Fruit fly (Drosophila melanogaster) whole organism: Measurements from ENCODE around the gene CG7368.

Experiments
- CG8478 ChIP-seq: fragments of >200 bp; optimal IDR thresholded peaks from 2 replicates; lab custom pipeline; 2018; ENCODE audit warnings: inconsistent platforms
- Dll ChIP-seq: fragments of >200 bp; optimal IDR thresholded peaks from 2 replicates; lab custom pipeline; 2017
- EcR ChIP-seq, 2 experiments: fragments of >200 bp; optimal IDR thresholded peaks; 2 replicates each; lab custom pipeline; 2017; ENCODE audit warnings: missing biosample characterization in 2 of 2, missing genetic modification characterization in 2 of 2, missing genetic modification reagents in 2 of 2
- pan ChIP-seq: fragments of >200 bp; optimal IDR thresholded peaks from 2 replicates; lab custom pipeline; 2017
- psq ChIP-seq: fragments of >200 bp; optimal IDR thresholded peaks from 2 replicates; lab custom pipeline; 2017
- usp ChIP-seq: fragments of >200 bp; optimal IDR thresholded peaks from 2 replicates; lab custom pipeline; 2017; ENCODE audit warnings: missing biosample characterization, missing genetic modification characterization, mixed read lengths

CG7368 gene

DNA sequence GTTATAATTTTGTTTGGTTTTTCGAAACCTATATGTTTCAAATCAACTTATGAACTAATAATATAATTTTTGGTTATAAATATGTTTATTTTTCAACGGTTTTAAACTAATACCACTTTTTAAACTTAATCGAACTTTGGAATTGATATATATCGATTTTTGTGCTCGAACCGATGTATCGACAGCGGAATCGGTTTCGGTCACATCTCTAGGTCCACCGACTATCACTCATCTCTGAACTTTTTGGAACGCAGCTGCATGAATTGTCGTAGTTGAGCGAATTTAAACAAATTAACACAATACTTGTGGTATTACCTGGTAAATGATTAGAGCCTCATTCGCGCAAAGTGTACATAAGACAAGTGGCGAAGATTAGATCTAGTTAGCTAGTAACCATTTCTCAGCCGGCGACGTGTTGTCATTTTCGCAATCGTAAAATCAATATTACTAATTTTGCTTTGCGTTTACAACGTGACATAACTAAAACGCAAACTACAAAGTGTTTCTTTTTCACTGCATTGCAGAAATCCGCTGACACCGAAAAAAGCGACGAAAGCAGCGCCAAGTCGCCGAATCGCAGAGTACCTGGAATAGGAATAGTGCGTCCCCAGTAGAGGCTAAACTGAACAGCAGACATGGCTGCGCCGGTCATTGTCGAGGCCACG lies 30.9 kb downstream of the CG7368 start, which contains the start of gene Apt1:
Apt1 (plus strand) TSS at position 219 of the 665 bp plus-strand sequence.
- no peak for TF ChIP-seq pan (lab: Kevin White, UChicago)
- TF ChIP-seq CG8478 (lab: Kevin White, UChicago) = no peak
- TF ChIP-seq EcR (GFP tag; optimal IDR thresholded peaks at IDR 0.05; lab: Kevin White, UChicago) = no peak
- no peak for TF ChIP-seq Dll (lab: Kevin White, UChicago)
- no peak for TF ChIP-seq psq
- TF ChIP-seq usp = no peak

DNA sequence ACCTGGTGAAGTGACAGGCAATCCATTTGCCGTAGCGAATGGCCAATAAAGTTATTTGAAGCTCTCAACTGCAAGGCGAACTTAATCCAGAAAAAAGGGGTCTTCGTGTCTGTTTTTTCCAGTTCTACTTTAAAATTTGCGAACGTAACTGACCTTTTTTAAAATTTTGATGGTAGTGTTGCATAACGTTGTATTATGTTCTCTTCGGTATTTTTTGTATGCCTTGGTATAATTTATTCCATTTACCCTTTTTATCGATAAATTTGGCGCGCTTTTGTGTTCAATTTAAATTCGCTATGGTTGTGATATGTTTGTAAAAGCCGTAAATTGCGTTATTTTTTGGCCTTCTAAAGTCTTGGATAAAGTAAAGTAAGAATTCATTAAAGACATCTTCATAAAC lies 33.7 kb downstream of the CG7368 start:
- TF ChIP-seq psq = no peak
- TF ChIP-seq usp = no peak

DNA sequence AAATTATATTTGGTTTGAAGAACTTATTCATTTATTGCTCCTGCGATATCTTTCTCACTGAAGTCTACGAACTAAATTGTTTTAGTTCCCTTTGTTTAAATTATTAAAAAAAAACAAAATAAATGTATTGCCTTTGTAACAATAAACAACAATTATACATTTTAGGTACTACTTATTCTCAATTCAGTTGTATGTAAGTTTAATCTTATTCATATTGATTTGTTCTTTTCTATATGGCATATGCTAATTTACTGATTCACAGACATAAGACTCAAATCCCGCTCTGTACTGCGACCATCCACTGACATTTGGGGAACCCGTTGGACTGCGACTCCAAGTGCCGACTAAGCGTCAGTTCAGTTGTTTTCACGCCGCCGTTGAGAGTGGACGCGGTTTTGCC lies 34.1 kb downstream of the CG7368 start, which contains the start of gene CG32091:
CG32091 (plus strand) TSS at position 301 of the 400 bp plus-strand sequence.
- TF ChIP-seq pan (lab: Kevin White, UChicago) (no peak), psq (no peak), CG8478 (lab: Kevin White, UChicago) (no peak), Dll (lab: Kevin White, UChicago) (no peak), usp (no peak), EcR (GFP tag; optimal IDR thresholded peaks at IDR 0.05; lab: Kevin White, UChicago) (no peak)

DNA sequence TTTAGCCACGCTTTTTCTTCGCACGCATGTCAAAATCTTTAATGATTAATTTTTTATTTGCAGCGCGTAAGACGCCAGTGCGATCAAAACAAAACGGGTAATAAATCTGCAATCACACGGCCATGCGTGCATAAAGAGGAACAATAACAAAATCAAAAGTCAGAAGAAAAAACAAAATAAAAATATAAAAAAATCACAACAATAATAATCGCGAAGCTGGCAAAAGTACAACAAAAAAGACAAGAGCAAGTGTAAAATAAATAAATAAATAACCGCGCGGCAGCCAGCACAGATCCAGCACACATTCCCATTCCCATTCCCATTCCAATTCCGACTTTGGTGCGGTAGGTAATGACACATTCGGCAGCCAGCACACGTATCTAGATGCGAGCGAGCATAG lies 37.5 kb downstream of the CG7368 start:
- TF ChIP-seq Dll (lab: Kevin White, UChicago) (no peak), pan (lab: Kevin White, UChicago) (no peak), psq (no peak), usp (no peak), EcR (GFP tag; optimal IDR thresholded peaks at IDR 0.05; lab: Kevin White, UChicago) (no peak), CG8478 (lab: Kevin White, UChicago) (no peak)

DNA sequence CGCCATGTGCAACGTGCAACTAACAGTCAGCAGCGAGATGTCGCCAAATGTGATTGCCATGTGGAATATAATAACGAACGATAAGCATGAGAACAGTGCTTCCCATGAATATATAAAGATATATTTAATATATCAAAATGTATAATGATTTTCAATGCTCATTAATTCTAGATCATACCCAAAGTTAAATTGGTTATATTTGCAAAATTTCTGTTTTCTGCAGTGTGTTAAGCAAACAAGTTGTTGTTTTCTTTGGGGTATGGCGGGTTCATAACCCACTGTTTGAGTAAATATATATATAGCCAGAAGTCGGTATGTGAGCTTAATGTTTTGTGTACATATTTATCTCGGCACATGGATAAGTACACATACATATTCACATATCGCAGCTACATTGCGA lies 39.8 kb downstream of the CG7368 start:
- no peak for TF ChIP-seq Dll (lab: Kevin White, UChicago)
- TF ChIP-seq CG8478 (lab: Kevin White, UChicago) = no peak
- TF ChIP-seq pan (lab: Kevin White, UChicago) = no peak
- TF ChIP-seq psq = no peak
- no peak for TF ChIP-seq EcR (GFP tag; optimal IDR thresholded peaks at IDR 0.05; lab: Kevin White, UChicago)

DNA sequence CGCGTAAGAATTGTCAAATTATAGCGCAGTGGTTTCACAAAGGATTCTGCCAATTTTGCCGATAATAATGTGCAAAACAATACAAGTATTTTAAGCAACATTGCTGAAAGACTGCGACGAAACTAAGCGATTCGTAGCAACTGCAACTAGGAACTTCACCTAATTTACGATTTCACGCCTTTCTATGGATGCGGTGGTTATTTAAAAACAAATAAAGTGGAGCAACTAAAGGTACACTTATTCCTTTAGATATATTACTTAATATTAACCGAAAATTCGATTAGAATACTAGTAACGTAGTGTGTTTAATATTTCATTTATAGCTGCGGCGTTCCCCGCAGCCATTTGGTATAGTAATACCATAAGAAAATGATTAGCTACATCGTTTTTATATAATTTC lies 48.9 kb downstream of the CG7368 start, which contains the start of gene CG6071:
CG6071 (minus strand) TSS at position 101 of the 400 bp plus-strand sequence.
- no peak for TF ChIP-seq usp
- no peak for TF ChIP-seq EcR (GFP tag; optimal IDR thresholded peaks at IDR 0.05; lab: Kevin White, UChicago)
- TF ChIP-seq Dll (lab: Kevin White, UChicago) = no peak
- TF ChIP-seq psq = no peak
- TF ChIP-seq pan (lab: Kevin White, UChicago) = no peak
- no peak for TF ChIP-seq CG8478 (lab: Kevin White, UChicago)

DNA sequence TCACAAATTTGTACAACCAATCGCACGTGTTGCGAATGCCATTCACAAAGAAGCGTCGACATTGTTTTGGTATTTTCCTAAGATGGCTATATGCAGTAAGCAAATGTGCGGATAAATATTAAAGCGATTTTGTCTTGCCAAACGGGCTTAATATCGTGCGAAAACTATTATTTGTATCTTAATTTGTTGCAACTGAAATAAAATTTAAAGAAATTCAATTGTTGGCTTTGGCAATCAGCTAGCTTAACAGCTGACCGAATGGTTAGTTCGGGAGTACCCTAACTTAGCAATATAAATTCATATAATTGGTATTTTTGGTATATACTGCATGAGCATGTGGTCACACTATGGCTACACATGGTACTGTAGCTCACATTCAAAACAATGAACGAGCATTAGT lies 51.4 kb downstream of the CG7368 start, which contains the start of the genes RIOK1 and Polr3H:
RIOK1 (minus strand) TSS at position 65 of the 400 bp plus-strand sequence.
Polr3H (plus strand) TSS at position 347 of the 400 bp plus-strand sequence.
- TF ChIP-seq CG8478 (lab: Kevin White, UChicago) = no peak
- no peak for TF ChIP-seq EcR (GFP tag; optimal IDR thresholded peaks at IDR 0.05; lab: Kevin White, UChicago)
- no peak for TF ChIP-seq Dll (lab: Kevin White, UChicago)
- no peak for TF ChIP-seq psq
- TF ChIP-seq usp = no peak
- no peak for TF ChIP-seq pan (lab: Kevin White, UChicago)
